Fruit fly (Drosophila melanogaster) S2 (cell line): Measurements from ENCODE around the gene CG8565.

Source experiments
- CG8478 ChIP-seq: fragments of >200 bp; optimal IDR thresholded peaks from 2 replicates; lab custom pipeline; 2018
- CTCF ChIP-seq, 2 experiments: fragments of >200 bp; optimal IDR thresholded peaks; 2 replicates each; lab custom pipeline; 2018

- TF ChIP-seq CG8478 (lab: Kevin White, UChicago): no peak
- TF ChIP-seq CTCF (optimal IDR thresholded peaks at IDR 0.05; lab: Kevin White, UChicago): no peak
Observed at dm6 chrX:15835393-15835792, 2.2 kb upstream of the CG8565 start, which contains the start of gene Chc.
